Fruit fly (Drosophila melanogaster) whole organism, embryonic: ENCODE measurements around the gene CG14507.

Source experiments
- ATbp ChIP-seq: fragments of 200-800 bp; sonication (Bioruptor generic); optimal IDR thresholded peaks from 2 replicates; lab custom pipeline; 2017; ENCODE audit warnings: missing biosample characterization, mild to moderate bottlenecking, missing genetic modification characterization, missing genetic modification reagents
- Antp ChIP-seq: fragments of 200-800 bp; sonication (Bioruptor generic); optimal IDR thresholded peaks from 3 replicates; lab custom pipeline; 2016; ENCODE audit warnings: missing biosample characterization, missing genetic modification characterization
- Atf6 ChIP-seq: fragments of 200-800 bp; sonication (Bioruptor generic); IDR thresholded peaks from 2 replicates; pipeline ENCODE4 v1.3.6; 2022; ENCODE audit warnings: missing biosample characterization, missing genetic modification characterization
- B-H2 ChIP-seq: fragments of 200-800 bp; sonication (Bioruptor generic); optimal IDR thresholded peaks from 2 replicates; lab custom pipeline; 2018; ENCODE audit warnings: missing biosample characterization, mild to moderate bottlenecking, missing genetic modification characterization
- CG10321 ChIP-seq: fragments of 200-800 bp; sonication (Bioruptor generic); IDR thresholded peaks from 2 replicates; pipeline ENCODE4 v1.3.6; 2022; ENCODE audit warnings: missing biosample characterization, missing genetic modification characterization
- CG10654 ChIP-seq: fragments of 200-800 bp; sonication (Bioruptor generic); optimal IDR thresholded peaks from 2 replicates; lab custom pipeline; 2016; ENCODE audit warnings: missing biosample characterization, missing genetic modification characterization
- CG12769 ChIP-seq: fragments of 200-800 bp; sonication (Bioruptor generic); optimal IDR thresholded peaks from 2 replicates; lab custom pipeline; 2019; ENCODE audit warnings: missing biosample characterization, mild to moderate bottlenecking, missing genetic modification characterization, moderate library complexity
- CG14710 ChIP-seq: fragments of 200-800 bp; sonication (Bioruptor generic); optimal IDR thresholded peaks from 3 replicates; lab custom pipeline; 2019; ENCODE audit warnings: missing biosample characterization, mild to moderate bottlenecking, missing genetic modification characterization, moderate library complexity
- CG14860 ChIP-seq: fragments of 200-800 bp; sonication (Bioruptor generic); IDR thresholded peaks from 3 replicates; pipeline ENCODE4 v1.3.6; 2022; ENCODE audit warnings: missing biosample characterization, missing genetic modification characterization; ENCODE audit not compliant: partially characterized antibody
- CG14965 ChIP-seq: fragments of 200-800 bp; sonication (Bioruptor generic); optimal IDR thresholded peaks from 2 replicates; lab custom pipeline; 2016; ENCODE audit warnings: missing biosample characterization, missing genetic modification characterization, borderline replicate concordance
- CG15601 ChIP-seq: fragments of 200-800 bp; sonication (Bioruptor generic); optimal IDR thresholded peaks from 3 replicates; lab custom pipeline; 2019; ENCODE audit warnings: missing biosample characterization, mild to moderate bottlenecking, missing genetic modification characterization, moderate library complexity
- CG1603 ChIP-seq: fragments of 200-800 bp; sonication (Bioruptor generic); optimal IDR thresholded peaks from 2 replicates; lab custom pipeline; 2019; ENCODE audit warnings: missing biosample characterization, mild to moderate bottlenecking, missing genetic modification characterization, moderate library complexity
- CG1792 ChIP-seq: fragments of 200-800 bp; sonication (Bioruptor generic); optimal IDR thresholded peaks from 2 replicates; lab custom pipeline; 2016; ENCODE audit warnings: missing biosample characterization, missing genetic modification characterization
- CG18599 ChIP-seq: fragments of 200-800 bp; sonication (Bioruptor generic); optimal IDR thresholded peaks from 3 replicates; lab custom pipeline; 2017; ENCODE audit warnings: missing biosample characterization, missing genetic modification characterization, mild to moderate bottlenecking, moderate library complexity, missing genetic modification reagents
- CG18619 ChIP-seq: fragments of 200-800 bp; sonication (Bioruptor generic); optimal IDR thresholded peaks from 3 replicates; lab custom pipeline; 2017; ENCODE audit warnings: missing biosample characterization, mild to moderate bottlenecking, missing genetic modification characterization
- CG2202 ChIP-seq: fragments of 200-800 bp; sonication (Bioruptor generic); optimal IDR thresholded peaks from 2 replicates; lab custom pipeline; 2018; ENCODE audit warnings: missing biosample characterization, mild to moderate bottlenecking, missing genetic modification characterization
- CG2889 ChIP-seq: fragments of 200-800 bp; sonication (Bioruptor generic); IDR thresholded peaks from 3 replicates; pipeline ENCODE4 v1.3.6; 2022; ENCODE audit warnings: missing biosample characterization, missing genetic modification characterization
- CG3065 ChIP-seq: fragments of 200-800 bp; sonication (Bioruptor generic); optimal IDR thresholded peaks from 2 replicates; lab custom pipeline; 2016; ENCODE audit warnings: missing biosample characterization, missing genetic modification characterization
- CG5180 ChIP-seq: fragments of 200-800 bp; sonication (Bioruptor generic); optimal IDR thresholded peaks from 3 replicates; lab custom pipeline; 2017; ENCODE audit warnings: missing biosample characterization, missing genetic modification characterization, mild to moderate bottlenecking, moderate library complexity, missing genetic modification reagents
- CG6689 ChIP-seq: fragments of 200-800 bp; sonication (Bioruptor generic); IDR thresholded peaks from 2 replicates; pipeline ENCODE4 v1.3.6; 2022; ENCODE audit warnings: missing biosample characterization, missing genetic modification characterization
- CG6791 ChIP-seq: fragments of 200-800 bp; sonication (Bioruptor generic); IDR thresholded peaks from 3 replicates; pipeline ENCODE4 v1.3.6; 2022; ENCODE audit warnings: missing biosample characterization, missing genetic modification characterization; ENCODE audit not compliant: partially characterized antibody
- CG8944 ChIP-seq: fragments of 200-800 bp; sonication (Bioruptor generic); optimal IDR thresholded peaks from 3 replicates; lab custom pipeline; 2016; ENCODE audit warnings: missing biosample characterization, missing genetic modification characterization
- CG9609 ChIP-seq: fragments of 200-800 bp; sonication (Bioruptor generic); optimal IDR thresholded peaks from 3 replicates; lab custom pipeline; 2016; ENCODE audit warnings: missing biosample characterization, missing genetic modification characterization
- Fer2 ChIP-seq: fragments of 200-800 bp; sonication (Bioruptor generic); optimal IDR thresholded peaks from 2 replicates; lab custom pipeline; 2018; ENCODE audit warnings: missing biosample characterization, mild to moderate bottlenecking, missing genetic modification characterization, moderate library complexity
- GATAe ChIP-seq: fragments of 200-800 bp; sonication (Bioruptor generic); conservative IDR thresholded peaks from 2 replicates; pipeline ENCODE4 v1.3.6; 2022; ENCODE audit warnings: missing biosample characterization, missing genetic modification characterization
- Hmr ChIP-seq: fragments of 200-800 bp; sonication (Bioruptor generic); optimal IDR thresholded peaks from 3 replicates; lab custom pipeline; 2017; ENCODE audit warnings: mild to moderate bottlenecking, missing biosample characterization, missing genetic modification reagents, missing genetic modification characterization
- Jarid2 ChIP-seq: fragments of 200-800 bp; sonication (Bioruptor generic); optimal IDR thresholded peaks from 3 replicates; lab custom pipeline; 2017; ENCODE audit warnings: mild to moderate bottlenecking, missing biosample characterization, missing genetic modification reagents, missing genetic modification characterization
- MTF-1 ChIP-seq: fragments of 200-800 bp; sonication (Bioruptor generic); optimal IDR thresholded peaks from 2 replicates; lab custom pipeline; 2018; ENCODE audit warnings: missing biosample characterization, mild to moderate bottlenecking, missing genetic modification characterization, borderline replicate concordance
- Med ChIP-seq: fragments of 200-800 bp; sonication (Bioruptor generic); peaks from one replicate; lab custom pipeline; 2016; ENCODE audit warnings: missing biosample characterization, missing genetic modification characterization, mild to moderate bottlenecking, inconsistent platforms, moderate library complexity
- Mrtf ChIP-seq: fragments of 200-800 bp; sonication (Bioruptor generic); IDR thresholded peaks from 3 replicates; pipeline ENCODE4 v1.3.6; 2022; ENCODE audit warnings: missing biosample characterization, missing genetic modification characterization
- NC2β ChIP-seq: fragments of 200-800 bp; sonication (Bioruptor generic); optimal IDR thresholded peaks from 2 replicates; lab custom pipeline; 2016; ENCODE audit warnings: missing biosample characterization, missing genetic modification characterization
- NfI ChIP-seq: fragments of 200-800 bp; sonication (Bioruptor generic); optimal IDR thresholded peaks from 3 replicates; lab custom pipeline; 2018; ENCODE audit warnings: missing biosample characterization, mild to moderate bottlenecking, missing genetic modification characterization, moderate library complexity
- Ravus ChIP-seq: fragments of 200-800 bp; sonication (Bioruptor generic); IDR thresholded peaks from 2 replicates; pipeline ENCODE4 v1.3.6; 2022; ENCODE audit warnings: missing biosample characterization, missing genetic modification characterization
- Sry-β ChIP-seq: fragments of 200-800 bp; sonication (Bioruptor generic); optimal IDR thresholded peaks from 2 replicates; lab custom pipeline; 2018; ENCODE audit warnings: missing biosample characterization, mild to moderate bottlenecking, missing genetic modification characterization, moderate library complexity
- TFAM ChIP-seq: fragments of 200-800 bp; sonication (Bioruptor generic); optimal IDR thresholded peaks from 2 replicates; lab custom pipeline; 2017; ENCODE audit warnings: missing biosample characterization, missing genetic modification characterization, inconsistent platforms
- ash1 ChIP-seq: fragments of 200-800 bp; sonication (Bioruptor generic); optimal IDR thresholded peaks from 2 replicates; lab custom pipeline; 2018; ENCODE audit warnings: missing biosample characterization, mild to moderate bottlenecking, missing genetic modification characterization
- cas ChIP-seq: fragments of 200-800 bp; sonication (Bioruptor generic); IDR thresholded peaks from 2 replicates; pipeline ENCODE4 v1.3.6; 2022; ENCODE audit warnings: missing biosample characterization, missing genetic modification characterization
- dan ChIP-seq: fragments of 200-800 bp; sonication (Bioruptor generic); IDR thresholded peaks from 2 replicates; pipeline ENCODE4 v1.3.6; 2022; ENCODE audit warnings: missing biosample characterization, missing genetic modification characterization
- danr ChIP-seq: fragments of 200-800 bp; sonication (Bioruptor generic); IDR thresholded peaks from 2 replicates; pipeline ENCODE4 v1.3.6; 2022; ENCODE audit warnings: missing biosample characterization, missing genetic modification characterization
- dati ChIP-seq: fragments of 200-800 bp; sonication (Bioruptor generic); IDR thresholded peaks from 2 replicates; pipeline ENCODE4 v1.3.6; 2022; ENCODE audit warnings: missing biosample characterization, missing genetic modification characterization
- en ChIP-seq: fragments of 200-800 bp; sonication (Bioruptor generic); optimal IDR thresholded peaks from 2 replicates; lab custom pipeline; 2016; ENCODE audit warnings: missing biosample characterization, missing genetic modification characterization
- fd64A ChIP-seq: fragments of 200-800 bp; sonication (Bioruptor generic); optimal IDR thresholded peaks from 3 replicates; lab custom pipeline; 2018; ENCODE audit warnings: missing biosample characterization, mild to moderate bottlenecking, missing genetic modification characterization
- hb ChIP-seq: fragments of 200-800 bp; sonication (Bioruptor generic); IDR thresholded peaks from 3 replicates; pipeline ENCODE4 v1.3.6; 2022; ENCODE audit warnings: missing biosample characterization, missing genetic modification characterization; ENCODE audit not compliant: partially characterized antibody
- inv ChIP-seq: fragments of 200-800 bp; sonication (Bioruptor generic); IDR thresholded peaks from 2 replicates; pipeline ENCODE4 v1.3.6; 2022; ENCODE audit warnings: missing biosample characterization, missing genetic modification characterization; ENCODE audit not compliant: partially characterized antibody
- nmo ChIP-seq: fragments of 200-800 bp; sonication (Bioruptor generic); optimal IDR thresholded peaks from 2 replicates; lab custom pipeline; 2018; ENCODE audit warnings: missing biosample characterization, mild to moderate bottlenecking, missing genetic modification characterization, moderate library complexity
- pfk ChIP-seq: fragments of 200-800 bp; sonication (Bioruptor generic); optimal IDR thresholded peaks from 2 replicates; lab custom pipeline; 2018; ENCODE audit warnings: missing biosample characterization, mild to moderate bottlenecking, missing genetic modification characterization, moderate library complexity
- pzg ChIP-seq: fragments of 200-800 bp; sonication (Bioruptor generic); optimal IDR thresholded peaks from 3 replicates; lab custom pipeline; 2018; ENCODE audit warnings: missing biosample characterization, mild to moderate bottlenecking, missing genetic modification characterization, moderate library complexity
- ranshi ChIP-seq: fragments of 200-800 bp; sonication (Bioruptor generic); IDR thresholded peaks from 2 replicates; pipeline ENCODE4 v1.3.6; 2022; ENCODE audit warnings: missing biosample characterization, missing genetic modification characterization
- sd ChIP-seq: fragments of 200-800 bp; sonication (Bioruptor generic); optimal IDR thresholded peaks from 3 replicates; lab custom pipeline; 2018; ENCODE audit warnings: missing biosample characterization, mild to moderate bottlenecking, missing genetic modification characterization, moderate library complexity
- tup ChIP-seq: fragments of 200-800 bp; sonication (Bioruptor generic); optimal IDR thresholded peaks from 2 replicates; lab custom pipeline; 2016; ENCODE audit warnings: missing biosample characterization, mild to moderate bottlenecking, missing genetic modification characterization, moderate library complexity

CG14507 gene

DNA sequence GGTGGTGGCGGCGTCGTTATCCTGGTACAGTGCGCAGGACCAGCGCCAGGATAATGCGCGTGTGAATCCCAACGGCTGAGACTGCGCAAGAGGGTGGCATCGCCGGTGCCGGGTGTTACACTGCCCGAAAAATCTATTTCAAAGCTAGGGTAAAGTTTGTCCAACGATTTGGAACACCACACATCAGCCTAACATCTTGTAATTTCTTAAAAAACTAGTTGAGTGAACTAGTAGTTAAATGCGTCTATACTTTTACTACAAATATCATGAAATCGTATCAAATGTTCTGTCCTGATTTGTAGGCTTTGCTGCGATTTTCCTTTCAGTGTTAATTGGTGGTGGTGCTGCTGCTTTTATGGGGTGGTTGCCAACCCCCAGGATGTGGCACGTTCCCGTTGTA is 37.5 kb upstream of the CG14507 start (continued):
- TF ChIP-seq Fer2 (no peak), inv (no peak), B-H2 (GFP tag; lab: Kevin White, UChicago) (no peak), Antp (GFP tag; lab: Kevin White, UChicago) (peak; percentile 21), CG14965 (no peak), CG14860 (GFP tag; lab: Robert Waterston, UW) (no peak), CG10321 (GFP tag; lab: Robert Waterston, UW) (no peak), CG10654 (GFP tag; lab: Kevin White, UChicago) (no peak), Atf6 (no peak), CG12769 (tag; lab: Kevin White, UChicago) (no peak), CG2889 (GFP tag; lab: Robert Waterston, UW) (no peak), dati (GFP tag; lab: Robert Waterston, UW) (no peak), dan (GFP tag; lab: Robert Waterston, UW) (0 out of 2 replicates have a peak, but pooled peaks have one; percentile 33), ash1 (no peak), CG15601 (tag; lab: Kevin White, UChicago) (peak; percentile 56), GATAe (no peak), CG3065 (GFP tag; lab: Kevin White, UChicago) (no peak), NfI (GFP tag; lab: Kevin White, UChicago) (no peak), danr (GFP tag; lab: Robert Waterston, UW) (no peak), Med (GFP tag; lab: Kevin White, UChicago) (no peak), CG2202 (peak; percentile 45), en (GFP tag; lab: Kevin White, UChicago) (no peak), CG18619 (GFP tag; lab: Kevin White, UChicago) (no peak), CG6689 (GFP tag; lab: Robert Waterston, UW) (peak; percentile 46), tup (no peak), ranshi (GFP tag; lab: Robert Waterston, UW) (no peak), CG14710 (peak; percentile 64), Ravus (no peak), sd (tag; lab: Kevin White, UChicago) (no peak), CG18599 (peak; percentile 21), CG1792 (no peak), pfk (GFP tag; lab: Kevin White, UChicago) (no peak), cas (no peak), Mrtf (GFP tag; lab: Robert Waterston, UW) (0 out of 3 replicates have a peak, but pooled peaks have one; percentile 38), Jarid2 (GFP tag; lab: Kevin White, UChicago) (no peak), ATbp (GFP tag; lab: Kevin White, UChicago) (peak; percentile 44), TFAM (GFP tag; lab: Kevin White, UChicago) (no peak), CG8944 (GFP tag; lab: Kevin White, UChicago) (no peak), NC2β (GFP tag; lab: Kevin White, UChicago) (peak; percentile 54), hb (GFP tag; lab: Robert Waterston, UW) (no peak), CG1603 (tag; lab: Kevin White, UChicago) (peak; percentile 75), Sry-β (no peak), pzg (GFP tag; lab: Kevin White, UChicago) (no peak), CG5180 (no peak), MTF-1 (GFP tag; lab: Kevin White, UChicago) (no peak), Hmr (no peak), CG6791 (no peak), nmo (peak; percentile 43), CG9609 (GFP tag; lab: Kevin White, UChicago) (peak; percentile 23), fd64A (GFP tag; lab: Kevin White, UChicago) (no peak)
